Fruit fly (Drosophila melanogaster) Kc167 (cell line): ENCODE measurements around the gene ovo.

Source experiments
- Myc ChIP-seq: fragments of >200 bp; optimal IDR thresholded peaks from 2 replicates; lab custom pipeline; 2017; ENCODE audit warnings: missing external identifiers
- Sin3A ChIP-seq: fragments of >200 bp; optimal IDR thresholded peaks from 2 replicates; lab custom pipeline; 2018; ENCODE audit warnings: missing external identifiers
- h ChIP-seq: fragments of >200 bp; optimal IDR thresholded peaks from 3 replicates; lab custom pipeline; 2018; ENCODE audit warnings: missing external identifiers
- psq ChIP-seq: fragments of >200 bp; optimal IDR thresholded peaks from 2 replicates; lab custom pipeline; 2017; ENCODE audit warnings: missing external identifiers
- ttk ChIP-seq: sonication (Bioruptor generic); optimal IDR thresholded peaks from 2 replicates; lab custom pipeline; 2017; ENCODE audit warnings: missing external identifiers

dm6 chrX:5083647-5084096 lies 35.6 kb downstream of the ovo start:
- TF ChIP-seq ttk: no peak
- TF ChIP-seq psq: no peak
- TF ChIP-seq Myc: no peak
- no peak for TF ChIP-seq Sin3A (lab: Kevin White, UChicago)
- TF ChIP-seq h (lab: Kevin White, UChicago): no peak
